Worm (Caenorhabditis elegans) whole organism, L2 larva: ENCODE results near the gene F43G6.7.

Source experiments
- C34F6.9 ChIP-seq: fragments of 150-350 bp; optimal IDR thresholded peaks from 2 replicates; lab custom pipeline; 2014; ENCODE audit warnings: missing biosample characterization, missing genetic modification characterization
- F13H6.1 ChIP-seq: sonication (generic microtip); optimal IDR thresholded peaks from 2 replicates; lab custom pipeline; 2016; ENCODE audit warnings: missing genetic modification characterization, missing compliant biosample characterization
- ZK546.5 ChIP-seq: sonication (generic microtip); optimal IDR thresholded peaks from 2 replicates; lab custom pipeline; 2017; ENCODE audit warnings: missing biosample characterization, missing genetic modification characterization
- aly-2 ChIP-seq: fragments of 150-350 bp; optimal IDR thresholded peaks from 2 replicates; lab custom pipeline; 2014; ENCODE audit warnings: missing biosample characterization, missing genetic modification characterization
- blmp-1 ChIP-seq: sonication (generic microtip); optimal IDR thresholded peaks from 2 replicates; lab custom pipeline; 2017; ENCODE audit warnings: missing genetic modification characterization, mild to moderate bottlenecking, missing compliant biosample characterization, antibody characterized with exemption, moderate library complexity; ENCODE audit not compliant: insufficient read depth
- ceh-16 ChIP-seq: fragments of 150-350 bp; optimal IDR thresholded peaks from 2 replicates; lab custom pipeline; 2014; ENCODE audit warnings: missing biosample characterization, missing genetic modification characterization
- ceh-82 ChIP-seq: fragments of 150-350 bp; optimal IDR thresholded peaks from 2 replicates; lab custom pipeline; 2014; ENCODE audit warnings: missing biosample characterization, missing genetic modification characterization
- crh-2 ChIP-seq: sonication (generic microtip); optimal IDR thresholded peaks from 2 replicates; lab custom pipeline; 2017; ENCODE audit warnings: missing biosample characterization, missing genetic modification characterization
- dmd-4 ChIP-seq: sonication (generic microtip); optimal IDR thresholded peaks from 2 replicates; lab custom pipeline; 2017; ENCODE audit warnings: missing biosample characterization, missing genetic modification characterization
- egl-27 ChIP-seq: sonication (generic microtip); optimal IDR thresholded peaks from 3 replicates; lab custom pipeline; 2017; ENCODE audit warnings: missing biosample characterization, missing genetic modification reagents, missing genetic modification characterization
- elt-1 ChIP-seq: fragments of 150-350 bp; optimal IDR thresholded peaks from 2 replicates; lab custom pipeline; 2014; ENCODE audit warnings: missing biosample characterization, missing genetic modification characterization
- elt-3 ChIP-seq: sonication (generic microtip); optimal IDR thresholded peaks from 2 replicates; lab custom pipeline; 2017; ENCODE audit warnings: missing biosample characterization, missing genetic modification characterization
- fos-1 ChIP-seq: fragments of 150-350 bp; optimal IDR thresholded peaks from 2 replicates; lab custom pipeline; 2014; ENCODE audit warnings: missing biosample characterization, missing genetic modification characterization
- lin-13 ChIP-seq: fragments of 150-350 bp; optimal IDR thresholded peaks from 2 replicates; lab custom pipeline; 2014; ENCODE audit warnings: missing biosample characterization, missing genetic modification reagents, missing genetic modification characterization
- lin-39 ChIP-seq: fragments of 150-350 bp; optimal IDR thresholded peaks from 2 replicates; lab custom pipeline; 2014; ENCODE audit warnings: missing biosample characterization, missing genetic modification reagents, missing genetic modification characterization
- lsy-2 ChIP-seq, 2 experiments: fragments of 150-350 bp in 1 of 2; sonication (generic microtip) in 1 of 2; optimal IDR thresholded peaks; 2 replicates each; lab custom pipeline; 2014 to 2017; ENCODE audit warnings: missing biosample characterization in 2 of 2, missing genetic modification characterization in 2 of 2
- mab-5 ChIP-seq: fragments of 150-350 bp; optimal IDR thresholded peaks from 2 replicates; lab custom pipeline; 2014; ENCODE audit warnings: missing biosample characterization, missing genetic modification characterization
- mdl-1 ChIP-seq, 2 experiments: fragments of 150-350 bp in 1 of 2; sonication (generic microtip) in 1 of 2; optimal IDR thresholded peaks; 2 replicates each; lab custom pipeline; 2017; ENCODE audit warnings: missing biosample characterization in 2 of 2, missing genetic modification characterization in 2 of 2
- nhr-10 ChIP-seq: sonication (generic microtip); optimal IDR thresholded peaks from 2 replicates; lab custom pipeline; 2017; ENCODE audit warnings: missing biosample characterization, missing genetic modification characterization
- nhr-11 ChIP-seq: fragments of 150-350 bp; optimal IDR thresholded peaks from 2 replicates; lab custom pipeline; 2014; ENCODE audit warnings: missing biosample characterization, missing genetic modification characterization
- nhr-129 ChIP-seq: fragments of 150-350 bp; optimal IDR thresholded peaks from 2 replicates; lab custom pipeline; 2014; ENCODE audit warnings: missing biosample characterization, missing genetic modification characterization
- nhr-21 ChIP-seq: fragments of 150-350 bp; optimal IDR thresholded peaks from 2 replicates; lab custom pipeline; 2014; ENCODE audit warnings: missing biosample characterization, missing genetic modification characterization
- nhr-23 ChIP-seq: fragments of 150-350 bp; optimal IDR thresholded peaks from 2 replicates; lab custom pipeline; 2014; ENCODE audit warnings: missing biosample characterization, missing genetic modification reagents, missing genetic modification characterization
- nhr-237 ChIP-seq: fragments of 150-350 bp; optimal IDR thresholded peaks from 2 replicates; lab custom pipeline; 2014; ENCODE audit warnings: missing biosample characterization, missing genetic modification characterization
- nhr-25 ChIP-seq: fragments of 150-350 bp; sonication (generic microtip); optimal IDR thresholded peaks from 3 replicates; lab custom pipeline; 2014; ENCODE audit warnings: missing biosample characterization, missing genetic modification characterization
- nhr-6 ChIP-seq: fragments of 150-350 bp; optimal IDR thresholded peaks from 2 replicates; lab custom pipeline; 2014; ENCODE audit warnings: missing biosample characterization, missing genetic modification characterization
- nhr-77 ChIP-seq: fragments of 150-350 bp; optimal IDR thresholded peaks from 2 replicates; lab custom pipeline; 2014; ENCODE audit warnings: missing biosample characterization, missing genetic modification characterization
- peb-1 ChIP-seq: fragments of 150-350 bp; optimal IDR thresholded peaks from 2 replicates; lab custom pipeline; 2014; ENCODE audit warnings: missing biosample characterization, missing genetic modification characterization
- sma-3 ChIP-seq: sonication (generic microtip); optimal IDR thresholded peaks from 2 replicates; lab custom pipeline; 2016; ENCODE audit warnings: missing genetic modification reagents, missing genetic modification characterization, missing compliant biosample characterization
- sma-9 ChIP-seq, 2 experiments: fragments of 150-350 bp in 1 of 2; sonication (generic microtip) in 1 of 2; optimal IDR thresholded peaks; 2 replicates each; lab custom pipeline; 2014 to 2016; ENCODE audit warnings: missing genetic modification characterization in 2 of 2, mild to moderate bottlenecking in 1 of 2, missing biosample characterization in 1 of 2, missing compliant biosample characterization in 1 of 2, missing genetic modification reagents in 1 of 2, moderate library complexity in 1 of 2
- unc-55 ChIP-seq: fragments of 150-350 bp; sonication (generic microtip); optimal IDR thresholded peaks from 3 replicates; lab custom pipeline; 2014; ENCODE audit warnings: missing biosample characterization, missing genetic modification reagents, missing genetic modification characterization
- zag-1 ChIP-seq: fragments of 150-350 bp; optimal IDR thresholded peaks from 2 replicates; lab custom pipeline; 2014; ENCODE audit warnings: missing biosample characterization, missing genetic modification characterization
- ztf-1 ChIP-seq: fragments of 200-800 bp; sonication (Bioruptor generic); conservative IDR thresholded peaks from 2 replicates; pipeline ENCODE4 v1.3.6; 2022; ENCODE audit warnings: missing genetic modification characterization, missing compliant biosample characterization
- ztf-11 ChIP-seq: sonication (generic microtip); optimal IDR thresholded peaks from 2 replicates; lab custom pipeline; 2017; ENCODE audit warnings: missing biosample characterization, missing genetic modification characterization
- ztf-4 ChIP-seq: fragments of 150-350 bp; optimal IDR thresholded peaks from 2 replicates; lab custom pipeline; 2014; ENCODE audit warnings: missing biosample characterization, missing genetic modification characterization

The F43G6.7 gene

ce11 chrII:11849572-11849971 is 39.0 kb downstream of the F43G6.7 start:
- TF ChIP-seq sma-9 (GFP tag; optimal IDR thresholded peaks at IDR 0.05; lab: Kevin White, UChicago): peak; percentile 53
- TF ChIP-seq sma-9 (tag; optimal IDR thresholded peaks at IDR 0.05; lab: Kevin White, UChicago): no peak
- TF ChIP-seq nhr-25 (tag; lab: Kevin White, UChicago): peak; percentile 21
- TF ChIP-seq nhr-21 (tag; lab: Kevin White, UChicago): peak; percentile 13
- TF ChIP-seq blmp-1: no peak

ce11 chrII:11852191-11852901 is 41.8 kb downstream of the F43G6.7 start:
- no peak for TF ChIP-seq ceh-16
- no peak for TF ChIP-seq crh-2
- TF ChIP-seq elt-3 (tag; lab: Kevin White, UChicago): no peak
- no peak for TF ChIP-seq zag-1 (tag; lab: Kevin White, UChicago)
- TF ChIP-seq nhr-237: no peak
- no peak for TF ChIP-seq lin-13 (GFP tag; lab: Kevin White, UChicago)
- no peak for TF ChIP-seq peb-1
- TF ChIP-seq mab-5 (tag; lab: Kevin White, UChicago): no peak
- TF ChIP-seq nhr-6 (tag; lab: Kevin White, UChicago): no peak
- TF ChIP-seq ztf-1 (GFP tag; lab: Robert Waterston, UW): no peak
- no peak for TF ChIP-seq ceh-82 (tag; lab: Kevin White, UChicago)
- peak; percentile 67 for TF ChIP-seq nhr-25 (tag; lab: Kevin White, UChicago)
- TF ChIP-seq lin-39 (tag; lab: Kevin White, UChicago): no peak
- no peak for TF ChIP-seq blmp-1
- TF ChIP-seq nhr-129 (tag; lab: Kevin White, UChicago): no peak
- TF ChIP-seq sma-9 (GFP tag; optimal IDR thresholded peaks at IDR 0.05; lab: Kevin White, UChicago): peak; percentile 86
- TF ChIP-seq sma-9 (tag; optimal IDR thresholded peaks at IDR 0.05; lab: Kevin White, UChicago): no peak
- TF ChIP-seq mdl-1 (tag; optimal IDR thresholded peaks at IDR 0.05; lab: Kevin White, UChicago): peak in 1 of 2 experiments; percentile 27
- peak; percentile 27 for TF ChIP-seq sma-3
- no peak for TF ChIP-seq fos-1 (tag; lab: Kevin White, UChicago)
- no peak for TF ChIP-seq nhr-23
- no peak for TF ChIP-seq lsy-2 (tag; optimal IDR thresholded peaks at IDR 0.05; lab: Kevin White, UChicago)
- TF ChIP-seq elt-1: no peak
- peak; percentile 24 for TF ChIP-seq egl-27 (tag; lab: Kevin White, UChicago)
- TF ChIP-seq nhr-77: no peak
- no peak for TF ChIP-seq ztf-4 (tag; lab: Kevin White, UChicago)
- no peak for TF ChIP-seq C34F6.9 (tag; lab: Kevin White, UChicago)
- TF ChIP-seq nhr-21 (tag; lab: Kevin White, UChicago): peak; percentile 66
- TF ChIP-seq nhr-10 (tag; lab: Kevin White, UChicago): no peak
- no peak for TF ChIP-seq nhr-11
- no peak for TF ChIP-seq F13H6.1 (tag; lab: Kevin White, UChicago)

ce11 chrII:11853108-11853507 is 42.5 kb downstream of the F43G6.7 start:
- TF ChIP-seq sma-3: no peak
- TF ChIP-seq ztf-4 (tag; lab: Kevin White, UChicago): no peak
- TF ChIP-seq, all 48 proteins: peak for 0

ce11 chrII:11854749-11855148 is 44.2 kb downstream of the F43G6.7 start:
- no peak for TF ChIP-seq dmd-4
- TF ChIP-seq sma-9 (GFP tag; optimal IDR thresholded peaks at IDR 0.05; lab: Kevin White, UChicago): no peak
- no peak for TF ChIP-seq sma-9 (tag; optimal IDR thresholded peaks at IDR 0.05; lab: Kevin White, UChicago)
- no peak for TF ChIP-seq aly-2 (tag; lab: Kevin White, UChicago)
- TF ChIP-seq mdl-1 (tag; optimal IDR thresholded peaks at IDR 0.05; lab: Kevin White, UChicago): no peak
- no peak for TF ChIP-seq crh-2
- no peak for TF ChIP-seq nhr-129 (tag; lab: Kevin White, UChicago)
- TF ChIP-seq zag-1 (tag; lab: Kevin White, UChicago): no peak
- TF ChIP-seq nhr-237: no peak
- no peak for TF ChIP-seq peb-1
- no peak for TF ChIP-seq ZK546.5 (tag; lab: Kevin White, UChicago)
- TF ChIP-seq ztf-11: no peak
- TF ChIP-seq mab-5 (tag; lab: Kevin White, UChicago): no peak
- no peak for TF ChIP-seq unc-55 (GFP tag; lab: Kevin White, UChicago)
- no peak for TF ChIP-seq ztf-4 (tag; lab: Kevin White, UChicago)
- no peak for TF ChIP-seq lin-39 (tag; lab: Kevin White, UChicago)
